Worm (Caenorhabditis elegans) whole organism, L4/young adult: ENCODE measurements around the gene srh-88.
"Not testable (repeated sequence)": the region's sequence is repeated elsewhere in the genome, so short reads cannot be mapped to it uniquely, and the experiment has no call there.

Experiments
- W03F9.2 ChIP-seq: fragments of 150-350 bp; optimal IDR thresholded peaks from 2 replicates; lab custom pipeline; 2014; ENCODE audit warnings: missing biosample characterization, missing genetic modification characterization
- dao-5 ChIP-seq: sonication (generic microtip); optimal IDR thresholded peaks from 2 replicates; lab custom pipeline; 2016; ENCODE audit warnings: missing genotype, missing genetic modification characterization, moderate library complexity, missing compliant biosample characterization
- him-1 ChIP-seq: sonication (generic microtip); optimal IDR thresholded peaks from 2 replicates; lab custom pipeline; 2016; ENCODE audit warnings: missing genotype, missing genetic modification reagents, missing genetic modification characterization, missing compliant biosample characterization

srh-88 gene

ce11 chrV:2964786-2965185 lies at the start of gene srh-88:
TSS of gene srh-88 (minus strand) at chrV:2964886.
- TF ChIP-seq dao-5 (tag; lab: Kevin White, UChicago) (no peak), W03F9.2 (no peak), him-1 (no peak)

- TF ChIP-seq W03F9.2 (no peak), him-1 (no peak), dao-5 (tag; lab: Kevin White, UChicago) (no peak)
Observed at ce11 chrV:3014185-3014584, 49.5 kb upstream of the srh-88 start, which contains the start of gene K12D9.1. TSS of gene K12D9.1 (plus strand) at chrV:3014485.

ce11 chrV:3011394-3011793 lies 46.7 kb upstream of the srh-88 start, which contains the start of gene srw-135:
TSS of gene srw-135 (minus strand) at chrV:3011494.
- TF ChIP-seq W03F9.2 (no peak), him-1 (no peak), dao-5 (tag; lab: Kevin White, UChicago) (no peak)

- TF ChIP-seq dao-5 (tag; lab: Kevin White, UChicago) (no peak), W03F9.2 (no peak), him-1 (no peak)
Observed at ce11 chrV:3010468-3010867, 45.8 kb upstream of the srh-88 start, which contains the start of gene srw-136. TSS of gene srw-136 (minus strand) at chrV:3010568.

- no peak for TF ChIP-seq dao-5 (tag; lab: Kevin White, UChicago)
- no peak for TF ChIP-seq him-1
- TF ChIP-seq W03F9.2 = no peak
Observed at ce11 chrV:3005964-3006363, 41.3 kb upstream of the srh-88 start, which contains the start of gene srw-112. TSS of gene srw-112 (minus strand) at chrV:3006064.

- no peak for TF ChIP-seq him-1
- TF ChIP-seq W03F9.2 = no peak
- no peak for TF ChIP-seq dao-5 (tag; lab: Kevin White, UChicago)
Observed at ce11 chrV:2999736-3000135, 35.0 kb upstream of the srh-88 start, which contains the start of gene srw-119. TSS of gene srw-119 (minus strand) at chrV:2999836.

- TF ChIP-seq dao-5 (tag; lab: Kevin White, UChicago) = no peak
- TF ChIP-seq him-1 = no peak
- TF ChIP-seq W03F9.2 = no peak
Observed at ce11 chrV:2996105-2996504, 31.4 kb upstream of the srh-88 start, which contains the start of gene srw-120. TSS of gene srw-120 (minus strand) at chrV:2996205.

- TF ChIP-seq him-1 (no peak), dao-5 (tag; lab: Kevin White, UChicago) (no peak)
Observed at ce11 chrV:2993816-2994215, 29.1 kb upstream of the srh-88 start, which contains the start of gene srw-115. TSS of gene srw-115 (minus strand) at chrV:2993916.

ce11 chrV:2992060-2992459 lies 27.4 kb upstream of the srh-88 start:
- TF ChIP-seq him-1 = no peak
- TF ChIP-seq dao-5 (tag; lab: Kevin White, UChicago) = no peak
- TF ChIP-seq W03F9.2 = no peak

ce11 chrV:2991485-2991884 lies 26.8 kb upstream of the srh-88 start, which contains the start of gene srw-121:
TSS of gene srw-121 (minus strand) at chrV:2991585.
- no peak for TF ChIP-seq W03F9.2
- no peak for TF ChIP-seq dao-5 (tag; lab: Kevin White, UChicago)

ce11 chrV:2987407-2987806 lies 22.7 kb upstream of the srh-88 start, which contains the start of gene srh-85:
TSS of gene srh-85 (minus strand) at chrV:2987507.
- TF ChIP-seq him-1 (no peak), W03F9.2 (no peak), dao-5 (tag; lab: Kevin White, UChicago) (no peak)

ce11 chrV:2985309-2985708 lies 20.6 kb upstream of the srh-88 start, which contains the start of gene srw-139:
TSS of gene srw-139 (minus strand) at chrV:2985409.
- TF ChIP-seq him-1 = no peak
- no peak for TF ChIP-seq W03F9.2
- no peak for TF ChIP-seq dao-5 (tag; lab: Kevin White, UChicago)

ce11 chrV:2983351-2983750 lies 18.7 kb upstream of the srh-88 start, which contains the start of gene srw-117:
TSS of gene srw-117 (minus strand) at chrV:2983451.
- TF ChIP-seq dao-5 (tag; lab: Kevin White, UChicago) (no peak), him-1 (no peak), W03F9.2 (no peak)

ce11 chrV:2979978-2980377 lies 15.3 kb upstream of the srh-88 start, which contains the start of gene srw-118:
TSS of gene srw-118 (minus strand) at chrV:2980078.
- TF ChIP-seq W03F9.2 (no peak), dao-5 (tag; lab: Kevin White, UChicago) (no peak), him-1 (no peak)

ce11 chrV:2976287-2976686 lies 11.6 kb upstream of the srh-88 start, which contains the start of gene srw-124:
TSS of gene srw-124 (plus strand) at chrV:2976587.
- TF ChIP-seq W03F9.2 (no peak), dao-5 (tag; lab: Kevin White, UChicago) (no peak), him-1 (no peak)

ce11 chrV:2975285-2975684 lies 10.6 kb upstream of the srh-88 start, which contains the start of gene srw-123:
TSS of gene srw-123 (minus strand) at chrV:2975385.
- not testable (repeated sequence) for TF ChIP-seq dao-5 (tag; lab: Kevin White, UChicago); him-1; W03F9.2
